Worm (Caenorhabditis elegans) whole organism, L4 larva: ENCODE measurements around the gene srx-56.

Source experiments
- F10B5.3 ChIP-seq: sonication (generic microtip); optimal IDR thresholded peaks from 2 replicates; lab custom pipeline; 2016; ENCODE audit warnings: mild to moderate bottlenecking, missing genetic modification characterization, missing compliant biosample characterization
- F26F4.8 ChIP-seq: fragments of 200-800 bp; sonication (Bioruptor generic); conservative IDR thresholded peaks from 2 replicates; pipeline ENCODE4 v1.3.6; 2022; ENCODE audit warnings: missing genetic modification characterization, missing compliant biosample characterization
- T20F7.1 ChIP-seq: fragments of 200-800 bp; sonication (Bioruptor generic); optimal IDR thresholded peaks from 2 replicates; lab custom pipeline; 2018; ENCODE audit warnings: mild to moderate bottlenecking, missing genetic modification characterization, missing compliant biosample characterization
- T26A8.4 ChIP-seq: fragments of 200-800 bp; sonication (Bioruptor generic); IDR thresholded peaks from 2 replicates; pipeline ENCODE4 v1.3.6; 2022; ENCODE audit warnings: missing genetic modification characterization, missing compliant biosample characterization
- Y48G9A.11 ChIP-seq: fragments of 200-800 bp; sonication (Bioruptor generic); IDR thresholded peaks from 2 replicates; pipeline ENCODE4 v1.3.6; 2022; ENCODE audit warnings: missing genetic modification reagents, missing genetic modification characterization, missing compliant biosample characterization
- ZK337.2 ChIP-seq: fragments of 200-800 bp; sonication (Bioruptor generic); IDR thresholded peaks from 2 replicates; pipeline ENCODE4 v1.3.6; 2022; ENCODE audit warnings: missing genetic modification reagents, missing genetic modification characterization, missing compliant biosample characterization
- aly-2 ChIP-seq: sonication (generic microtip); optimal IDR thresholded peaks from 2 replicates; lab custom pipeline; 2018; ENCODE audit warnings: missing biosample characterization, missing genetic modification characterization
- ceh-44 ChIP-seq: fragments of 200-800 bp; sonication (Bioruptor generic); IDR thresholded peaks from 2 replicates; pipeline ENCODE4 v1.3.6; 2022; ENCODE audit warnings: missing genetic modification reagents, missing genetic modification characterization, missing compliant biosample characterization
- ceh-82 ChIP-seq: sonication (generic microtip); optimal IDR thresholded peaks from 2 replicates; lab custom pipeline; 2017; ENCODE audit warnings: missing biosample characterization, missing genetic modification characterization
- ces-1 ChIP-seq: fragments of 150-350 bp; sonication (generic microtip); optimal IDR thresholded peaks from 4 replicates; lab custom pipeline; 2014; ENCODE audit warnings: missing biosample characterization, missing genetic modification reagents, missing genetic modification characterization
- cey-2 ChIP-seq: sonication (generic microtip); optimal IDR thresholded peaks from 3 replicates; lab custom pipeline; 2017; ENCODE audit warnings: missing genetic modification characterization, mild to moderate bottlenecking, missing compliant biosample characterization, antibody characterized with exemption, borderline replicate concordance; ENCODE audit not compliant: insufficient read depth
- ctbp-1 ChIP-seq: fragments of 200-800 bp; sonication (Bioruptor generic); IDR thresholded peaks from 2 replicates; pipeline ENCODE4 v1.3.6; 2022; ENCODE audit warnings: missing genetic modification reagents, missing genetic modification characterization, missing compliant biosample characterization
- daf-12 ChIP-seq: fragments of 150-350 bp; optimal IDR thresholded peaks from 2 replicates; lab custom pipeline; 2014; ENCODE audit warnings: missing biosample characterization, missing genetic modification reagents, missing genetic modification characterization
- daf-16 ChIP-seq, 3 experiments: sonication (generic microtip); optimal IDR thresholded peaks; 2 replicates each; lab custom pipeline; 2016 to 2017; ENCODE audit warnings: missing genetic modification characterization in 3 of 3, missing genetic modification reagents in 3 of 3, mild to moderate bottlenecking in 2 of 3, missing compliant biosample characterization in 2 of 3, missing biosample characterization in 1 of 3, moderate library complexity in 1 of 3
- daf-19 ChIP-seq: fragments of 200-800 bp; sonication (Bioruptor generic); conservative IDR thresholded peaks from 2 replicates; pipeline ENCODE4 v1.3.6; 2022; ENCODE audit warnings: missing genetic modification characterization, missing compliant biosample characterization
- daf-8 ChIP-seq: fragments of 200-800 bp; sonication (Bioruptor generic); IDR thresholded peaks from 2 replicates; pipeline ENCODE4 v1.3.6; 2022; ENCODE audit warnings: missing genetic modification characterization, missing compliant biosample characterization
- dve-1 ChIP-seq: sonication (generic microtip); optimal IDR thresholded peaks from 2 replicates; lab custom pipeline; 2017; ENCODE audit warnings: antibody characterized with exemption, mild to moderate bottlenecking, missing genetic modification characterization, missing compliant biosample characterization; ENCODE audit not compliant: insufficient read depth
- egl-27 ChIP-seq: sonication (generic microtip); optimal IDR thresholded peaks from 3 replicates; lab custom pipeline; 2017; ENCODE audit warnings: missing biosample characterization, missing genetic modification reagents, missing genetic modification characterization
- fkh-10 ChIP-seq: fragments of 150-350 bp; optimal IDR thresholded peaks from 2 replicates; lab custom pipeline; 2014; ENCODE audit warnings: missing biosample characterization, missing genetic modification reagents, missing genetic modification characterization
- hif-1 ChIP-seq, 2 experiments: sonication (generic microtip); optimal IDR thresholded peaks; 2 replicates each; lab custom pipeline; 2016 to 2017; ENCODE audit warnings: missing compliant biosample characterization in 2 of 2, missing genetic modification characterization in 2 of 2, missing genetic modification reagents in 2 of 2, missing genotype in 2 of 2, mild to moderate bottlenecking in 1 of 2
- hlh-30 ChIP-seq: sonication (generic microtip); optimal IDR thresholded peaks from 2 replicates; lab custom pipeline; 2017; ENCODE audit warnings: antibody characterized with exemption, mild to moderate bottlenecking, missing genetic modification characterization, missing compliant biosample characterization; ENCODE audit not compliant: insufficient read depth
- hmg-1.1 ChIP-seq: fragments of 200-800 bp; sonication (Bioruptor generic); IDR thresholded peaks from 2 replicates; pipeline ENCODE4 v1.3.6; 2022; ENCODE audit warnings: missing genetic modification reagents, missing genetic modification characterization, missing compliant biosample characterization
- jun-1 ChIP-seq: fragments of 150-350 bp; optimal IDR thresholded peaks from 2 replicates; lab custom pipeline; 2014; ENCODE audit warnings: missing biosample characterization, missing genetic modification reagents, missing genetic modification characterization
- lin-39 ChIP-seq: fragments of 150-350 bp; optimal IDR thresholded peaks from 2 replicates; lab custom pipeline; 2014; ENCODE audit warnings: missing biosample characterization, missing genetic modification reagents, missing genetic modification characterization
- lsy-2 ChIP-seq, 2 experiments: fragments of 150-350 bp in 1 of 2; sonication (generic microtip) in 1 of 2; optimal IDR thresholded peaks; 2 replicates each; lab custom pipeline; 2014 to 2017; ENCODE audit warnings: missing biosample characterization in 2 of 2, missing genetic modification characterization in 2 of 2
- madf-5 ChIP-seq, 2 experiments: fragments of 200-800 bp; sonication (Bioruptor generic); IDR thresholded peaks; 2 replicates each; pipeline ENCODE4 v1.3.6; 2022; ENCODE audit warnings: missing compliant biosample characterization in 2 of 2, missing genetic modification characterization in 2 of 2
- mdl-1 ChIP-seq, 2 experiments: fragments of 150-350 bp in 1 of 2; sonication (generic microtip) in 1 of 2; optimal IDR thresholded peaks; 2 replicates each; lab custom pipeline; 2014 to 2017; ENCODE audit warnings: missing biosample characterization in 2 of 2, missing genetic modification characterization in 2 of 2
- mdt-29 ChIP-seq: fragments of 200-800 bp; sonication (Bioruptor generic); IDR thresholded peaks from 2 replicates; pipeline ENCODE4 v1.3.6; 2022; ENCODE audit warnings: missing genetic modification reagents, missing genetic modification characterization, missing compliant biosample characterization
- nhr-11 ChIP-seq: fragments of 150-350 bp; optimal IDR thresholded peaks from 2 replicates; lab custom pipeline; 2014; ENCODE audit warnings: missing biosample characterization, missing genetic modification characterization
- nhr-237 ChIP-seq: sonication (generic microtip); optimal IDR thresholded peaks from 2 replicates; lab custom pipeline; 2017; ENCODE audit warnings: missing biosample characterization, missing genetic modification characterization
- nhr-28 ChIP-seq: fragments of 150-350 bp; optimal IDR thresholded peaks from 2 replicates; lab custom pipeline; 2014; ENCODE audit warnings: missing biosample characterization, missing genetic modification characterization
- pha-4 ChIP-seq, 2 experiments: fragments of 150-350 bp in 1 of 2; fragments of 200-800 bp in 1 of 2; sonication (Bioruptor generic) in 1 of 2; IDR thresholded peaks in 1 of 2; optimal IDR thresholded peaks in 1 of 2; 2 replicates each; pipeline versions ENCODE4 v1.3.6 to Lab custom; 2014 to 2022; ENCODE audit warnings: missing genetic modification characterization in 2 of 2, missing genetic modification reagents in 2 of 2, missing biosample characterization in 1 of 2, missing compliant biosample characterization in 1 of 2
- pqm-1 ChIP-seq: sonication (generic microtip); optimal IDR thresholded peaks from 2 replicates; lab custom pipeline; 2017; ENCODE audit warnings: missing biosample characterization, missing genetic modification characterization
- set-16 ChIP-seq: fragments of 200-800 bp; sonication (Bioruptor generic); IDR thresholded peaks from 2 replicates; pipeline ENCODE4 v1.3.6; 2022; ENCODE audit warnings: missing genetic modification reagents, missing genetic modification characterization, missing compliant biosample characterization
- skn-1 ChIP-seq: fragments of 150-350 bp; optimal IDR thresholded peaks from 2 replicates; lab custom pipeline; 2014; ENCODE audit warnings: missing biosample characterization, missing genetic modification characterization
- spr-1 ChIP-seq: sonication (generic microtip); optimal IDR thresholded peaks from 2 replicates; lab custom pipeline; 2016; ENCODE audit warnings: mild to moderate bottlenecking, missing genetic modification characterization, missing compliant biosample characterization
- spr-3 ChIP-seq: fragments of 200-800 bp; sonication (Bioruptor generic); optimal IDR thresholded peaks from 2 replicates; lab custom pipeline; 2018; ENCODE audit warnings: mild to moderate bottlenecking, missing genetic modification characterization, missing compliant biosample characterization
- tra-1 ChIP-seq: fragments of 200-800 bp; sonication (Bioruptor generic); IDR thresholded peaks from 2 replicates; pipeline ENCODE4 v1.3.6; 2022; ENCODE audit warnings: missing genetic modification reagents, missing genetic modification characterization, missing compliant biosample characterization
- unc-62 ChIP-seq, 3 experiments: fragments of 150-350 bp in 1 of 3; sonication (generic microtip); optimal IDR thresholded peaks in 2 of 3; peaks in 1 of 3; 1 replicate in 1 of 3; 2 replicates in 2 of 3; lab custom pipeline; 2014 to 2017; ENCODE audit warnings: missing biosample characterization in 3 of 3, missing genetic modification characterization in 3 of 3, missing genetic modification reagents in 3 of 3, missing genotype in 1 of 3
- vab-7 ChIP-seq: fragments of 200-800 bp; sonication (Bioruptor generic); IDR thresholded peaks from 2 replicates; pipeline ENCODE4 v1.3.6; 2022; ENCODE audit warnings: missing genetic modification reagents, missing genetic modification characterization, missing compliant biosample characterization
- zfp-2 ChIP-seq: sonication (generic microtip); optimal IDR thresholded peaks from 2 replicates; lab custom pipeline; 2016; ENCODE audit warnings: mild to moderate bottlenecking, missing genetic modification characterization, missing compliant biosample characterization
- zip-11 ChIP-seq: fragments of 200-800 bp; sonication (Bioruptor generic); IDR thresholded peaks from 2 replicates; pipeline ENCODE4 v1.3.6; 2022; ENCODE audit warnings: missing genetic modification characterization, missing compliant biosample characterization

srx-56 gene

DNA sequence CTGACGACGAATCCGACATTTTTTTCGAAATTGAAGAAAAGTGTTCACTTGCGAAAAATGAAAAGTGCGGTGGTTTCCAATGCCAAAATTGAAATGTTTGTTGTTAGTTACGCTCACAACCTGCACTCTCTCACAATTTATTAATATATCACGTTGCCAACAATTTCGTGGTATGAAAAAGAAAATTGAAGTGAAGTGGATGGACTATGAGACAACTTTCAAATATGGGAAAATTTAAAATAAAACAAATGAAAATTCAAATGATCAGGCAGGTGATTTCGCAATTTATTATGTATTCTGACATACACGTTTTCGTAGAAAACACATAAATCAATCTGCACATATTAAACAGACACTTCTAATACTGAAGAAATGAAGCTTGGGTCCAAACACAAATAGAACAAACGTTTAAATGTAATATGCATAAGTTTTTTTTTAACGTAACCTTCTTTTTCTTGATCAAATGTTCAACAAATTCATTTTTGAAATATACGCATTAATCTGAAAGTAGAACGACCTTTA, 11.9 kb downstream of the srx-56 start, which contains the start of gene srp-6:
Gene srp-6, minus strand, starts transcription at position 51 of the 522 bp plus-strand sequence.
- no peak for TF ChIP-seq ctbp-1 (GFP tag; lab: Robert Waterston, UW)
- peak; percentile 9 for TF ChIP-seq nhr-11 (tag; lab: Kevin White, UChicago)
- TF ChIP-seq mdl-1 (tag; optimal IDR thresholded peaks at IDR 0.05; lab: Kevin White, UChicago): no peak
- TF ChIP-seq ceh-82 (tag; lab: Kevin White, UChicago): no peak
- no peak for TF ChIP-seq hlh-30 (tag; lab: Kevin White, UChicago)
- peak in 1 of 2 experiments; percentile 66 for TF ChIP-seq unc-62 (GFP tag; optimal IDR thresholded peaks at IDR 0.05 in 1 of 2; lab: Kevin White, UChicago)
- no peak for TF ChIP-seq unc-62 (tag; optimal IDR thresholded peaks at IDR 0.05; lab: Kevin White, UChicago)
- TF ChIP-seq nhr-28: no peak
- no peak for TF ChIP-seq Y48G9A.11 (GFP tag; lab: Robert Waterston, UW)
- peak; percentile 10 for TF ChIP-seq dve-1 (tag; lab: Kevin White, UChicago)
- no peak for TF ChIP-seq hmg-1.1
- TF ChIP-seq madf-5 (GFP tag; IDR thresholded peaks at IDR 0.05; lab: Robert Waterston, UW): no peak

DNA sequence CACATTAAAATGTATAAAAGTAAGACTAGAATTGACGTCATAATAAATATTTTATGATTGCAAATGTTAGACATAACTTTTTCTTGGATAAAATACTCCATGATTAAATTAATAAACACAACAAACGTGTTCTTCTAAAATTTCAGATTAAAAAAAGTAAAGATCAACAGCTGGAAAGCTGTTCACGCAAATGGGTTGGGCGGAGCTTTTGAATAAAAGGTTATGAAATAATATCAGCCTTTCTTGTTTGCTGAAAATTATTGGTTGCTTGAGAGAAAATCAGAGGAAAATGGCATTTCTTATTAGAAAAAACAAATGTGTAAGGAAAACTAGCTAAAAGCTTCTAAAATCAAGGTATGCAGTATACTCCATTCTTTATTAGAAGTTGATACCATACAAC, 13.6 kb downstream of the srx-56 start, which contains the start of gene C02H6.3:
Gene C02H6.3, minus strand, starts transcription at position 101 of the 400 bp plus-strand sequence.
- no peak for TF ChIP-seq spr-1 (tag; lab: Kevin White, UChicago)
- TF ChIP-seq mdt-29 (GFP tag; lab: Robert Waterston, UW): no peak
- TF ChIP-seq set-16 (GFP tag; lab: Robert Waterston, UW): no peak
- TF ChIP-seq fkh-10: no peak
- TF ChIP-seq daf-12 (tag; lab: Kevin White, UChicago): no peak
- no peak for TF ChIP-seq aly-2 (tag; lab: Kevin White, UChicago)
- no peak for TF ChIP-seq pha-4 (GFP tag; IDR thresholded peaks at IDR 0.05; lab: Robert Waterston, UW)
- no peak for TF ChIP-seq pha-4 (tag; optimal IDR thresholded peaks at IDR 0.05; lab: Kevin White, UChicago)

DNA sequence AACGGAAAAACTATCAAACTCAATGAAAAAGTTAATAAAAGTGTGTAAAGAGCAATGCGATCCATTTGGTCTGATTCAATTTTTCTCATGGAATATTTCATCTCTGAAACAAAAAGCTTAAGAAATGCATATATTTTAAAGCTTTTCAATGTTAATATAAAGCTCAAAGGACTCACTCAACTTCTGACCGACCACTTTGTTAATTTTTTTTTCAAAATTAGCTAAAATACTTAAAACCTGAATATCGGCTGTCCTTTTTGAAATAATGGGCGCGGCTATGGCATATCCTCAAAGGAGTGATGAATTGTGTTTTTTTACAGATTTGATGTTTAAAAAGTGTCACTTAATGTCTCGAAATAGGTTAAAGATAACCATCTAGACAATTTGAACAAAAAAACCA, 15.6 kb downstream of the srx-56 start, which contains the start of gene C02H6.1:
Gene C02H6.1, minus strand, starts transcription at position 101 of the 400 bp plus-strand sequence.
- TF ChIP-seq vab-7 (GFP tag; lab: Robert Waterston, UW) (no peak), ces-1 (GFP tag; lab: Kevin White, UChicago) (no peak), daf-8 (GFP tag; lab: Robert Waterston, UW) (no peak), daf-19 (GFP tag; lab: Robert Waterston, UW) (no peak), T26A8.4 (GFP tag; lab: Robert Waterston, UW) (no peak), zip-11 (no peak), madf-5 (GFP tag; IDR thresholded peaks at IDR 0.05; lab: Robert Waterston, UW) (no peak), daf-12 (tag; lab: Kevin White, UChicago) (no peak), jun-1 (tag; lab: Kevin White, UChicago) (no peak), nhr-237 (tag; lab: Kevin White, UChicago) (no peak), T20F7.1 (GFP tag; lab: Kevin White, UChicago) (no peak), cey-2 (tag; lab: Kevin White, UChicago) (no peak), ceh-44 (GFP tag; lab: Robert Waterston, UW) (no peak), F26F4.8 (GFP tag; lab: Robert Waterston, UW) (no peak), egl-27 (no peak), lin-39 (tag; lab: Kevin White, UChicago) (no peak)

DNA sequence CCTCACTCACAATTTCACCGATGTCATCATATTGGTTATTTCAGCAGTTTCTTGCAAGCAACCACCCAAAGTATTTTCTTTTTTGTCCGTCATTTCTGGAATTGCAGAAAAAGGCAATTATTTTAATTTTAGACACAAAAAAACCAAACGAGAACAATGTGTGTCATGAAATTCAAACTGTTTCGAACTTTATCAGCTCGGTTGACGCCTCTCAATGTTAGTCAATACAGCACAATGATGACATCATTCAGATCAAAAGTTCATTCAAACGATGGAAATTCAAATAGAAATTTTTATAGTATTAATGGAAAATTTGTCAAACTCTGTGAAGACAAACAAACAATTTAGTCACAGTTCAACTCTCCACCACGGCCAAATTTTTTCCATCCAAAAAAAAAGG, 17.7 kb downstream of the srx-56 start, which contains the start of gene fbxa-105:
Gene fbxa-105, minus strand, starts transcription at position 97 of the 400 bp plus-strand sequence.
- TF ChIP-seq tra-1 (GFP tag; lab: Robert Waterston, UW) (no peak), T20F7.1 (GFP tag; lab: Kevin White, UChicago) (no peak), daf-16 (GFP tag; optimal IDR thresholded peaks at IDR 0.05; lab: Kevin White, UChicago) (no peak), daf-16 (tag; optimal IDR thresholded peaks at IDR 0.05; lab: Kevin White, UChicago) (peak; percentile 59), nhr-28 (peak; percentile 26), pqm-1 (tag; lab: Kevin White, UChicago) (peak; percentile 77), dve-1 (tag; lab: Kevin White, UChicago) (peak; percentile 24), F10B5.3 (tag; lab: Kevin White, UChicago) (no peak), ZK337.2 (GFP tag; lab: Robert Waterston, UW) (no peak), lsy-2 (tag; optimal IDR thresholded peaks at IDR 0.05; lab: Kevin White, UChicago) (no peak), zfp-2 (tag; lab: Kevin White, UChicago) (no peak), skn-1 (no peak), ceh-82 (tag; lab: Kevin White, UChicago) (no peak), spr-3 (GFP tag; lab: Kevin White, UChicago) (no peak), hif-1 (tag; optimal IDR thresholded peaks at IDR 0.05; lab: Kevin White, UChicago) (no peak)
- TF ChIP-seq, all 104 proteins: peak for 4
